Fruit fly (Drosophila melanogaster) whole organism, embryonic: ENCODE measurements around the gene unk.
A peak's percentile ranks its signal among the peaks of the same experiment; 100 is the strongest.

ENCODE experiments used
- Ada2b ChIP-seq: fragments of 200-800 bp; sonication (Bioruptor generic); IDR thresholded peaks from 2 replicates; pipeline ENCODE4 v1.3.6; 2022; ENCODE audit warnings: missing biosample characterization, missing genetic modification characterization
- Bdp1 ChIP-seq: fragments of 200-800 bp; sonication (Bioruptor generic); optimal IDR thresholded peaks from 3 replicates; lab custom pipeline; 2016; ENCODE audit warnings: missing biosample characterization, missing genetic modification characterization
- CG10366 ChIP-seq: fragments of 200-800 bp; sonication (Bioruptor generic); IDR thresholded peaks from 2 replicates; pipeline ENCODE4 v1.3.6; 2022; ENCODE audit warnings: missing biosample characterization, missing genetic modification characterization
- CG12391 ChIP-seq: fragments of 200-800 bp; sonication (Bioruptor generic); optimal IDR thresholded peaks from 3 replicates; lab custom pipeline; 2018; ENCODE audit warnings: missing biosample characterization, mild to moderate bottlenecking, missing genetic modification characterization, moderate library complexity
- CG15514 ChIP-seq: fragments of 200-800 bp; sonication (Bioruptor generic); optimal IDR thresholded peaks from 3 replicates; lab custom pipeline; 2017; ENCODE audit warnings: missing biosample characterization, missing genetic modification characterization, mild to moderate bottlenecking, moderate library complexity, missing genetic modification reagents
- CG17186 ChIP-seq: fragments of 200-800 bp; sonication (Bioruptor generic); optimal IDR thresholded peaks from 3 replicates; lab custom pipeline; 2017; ENCODE audit warnings: missing biosample characterization, missing genetic modification reagents, missing genetic modification characterization
- CG17829 ChIP-seq: fragments of 200-800 bp; optimal IDR thresholded peaks from 2 replicates; lab custom pipeline; 2019; ENCODE audit warnings: missing biosample characterization, mild to moderate bottlenecking, missing genetic modification characterization, moderate library complexity
- CG31224 ChIP-seq: fragments of 200-800 bp; sonication (Bioruptor generic); IDR thresholded peaks from 2 replicates; pipeline ENCODE4 v1.3.6; 2022; ENCODE audit warnings: missing biosample characterization, missing genetic modification characterization
- CG31441 ChIP-seq: fragments of 200-800 bp; sonication (Bioruptor generic); IDR thresholded peaks from 2 replicates; pipeline ENCODE4 v1.3.6; 2022; ENCODE audit warnings: missing biosample characterization, missing genetic modification characterization
- CG33557 ChIP-seq: fragments of 200-800 bp; sonication (Bioruptor generic); optimal IDR thresholded peaks from 2 replicates; lab custom pipeline; 2019; ENCODE audit warnings: missing biosample characterization, mild to moderate bottlenecking, missing genetic modification characterization, moderate library complexity
- CG3726 ChIP-seq: fragments of 200-800 bp; sonication (Bioruptor generic); IDR thresholded peaks from 3 replicates; pipeline ENCODE4, ENCODE4 v1.3.6; 2022; ENCODE audit warnings: missing biosample characterization, missing genetic modification characterization
- CG4820 ChIP-seq: fragments of 200-800 bp; sonication (Bioruptor generic); optimal IDR thresholded peaks from 3 replicates; lab custom pipeline; 2016; ENCODE audit warnings: missing biosample characterization, missing genetic modification characterization
- CG5245 ChIP-seq: fragments of 200-800 bp; sonication (Bioruptor generic); optimal IDR thresholded peaks from 3 replicates; lab custom pipeline; 2016; ENCODE audit warnings: missing biosample characterization, missing genetic modification characterization
- CG6791 ChIP-seq: fragments of 200-800 bp; sonication (Bioruptor generic); IDR thresholded peaks from 3 replicates; pipeline ENCODE4 v1.3.6; 2022; ENCODE audit warnings: missing biosample characterization, missing genetic modification characterization; ENCODE audit not compliant: partially characterized antibody
- CG7745 ChIP-seq: fragments of 200-800 bp; sonication (Bioruptor generic); optimal IDR thresholded peaks from 2 replicates; lab custom pipeline; 2018; ENCODE audit warnings: missing biosample characterization, mild to moderate bottlenecking, missing genetic modification characterization, moderate library complexity
- CG8765 ChIP-seq: fragments of 200-800 bp; sonication (Bioruptor generic); IDR thresholded peaks from 2 replicates; pipeline ENCODE4 v1.3.6; 2022; ENCODE audit warnings: missing biosample characterization, missing genetic modification characterization
- CG8944 ChIP-seq: fragments of 200-800 bp; sonication (Bioruptor generic); optimal IDR thresholded peaks from 3 replicates; lab custom pipeline; 2016; ENCODE audit warnings: missing biosample characterization, missing genetic modification characterization
- CG9727 ChIP-seq: fragments of 200-800 bp; sonication (Bioruptor generic); optimal IDR thresholded peaks from 3 replicates; lab custom pipeline; 2017; ENCODE audit warnings: missing biosample characterization, mild to moderate bottlenecking, missing genetic modification characterization
- CG9932 ChIP-seq: fragments of 200-800 bp; sonication (Bioruptor generic); IDR thresholded peaks from 2 replicates; pipeline ENCODE4 v1.3.6; 2022; ENCODE audit warnings: missing biosample characterization, missing genetic modification characterization
- Dip2 ChIP-seq: fragments of 200-800 bp; sonication (Bioruptor generic); IDR thresholded peaks from 2 replicates; pipeline ENCODE4 v1.3.6; 2022; ENCODE audit warnings: missing biosample characterization, missing genetic modification characterization
- Doc2 ChIP-seq: fragments of 200-800 bp; sonication (Bioruptor generic); IDR thresholded peaks from 2 replicates; pipeline ENCODE4 v1.3.6; 2022; ENCODE audit warnings: missing biosample characterization, missing genetic modification characterization
- Drgx ChIP-seq: fragments of 200-800 bp; sonication (Bioruptor generic); IDR thresholded peaks from 2 replicates; pipeline ENCODE4 v1.3.6; 2022; ENCODE audit warnings: missing biosample characterization, missing genetic modification characterization
- Gug ChIP-seq: fragments of 200-800 bp; sonication (Bioruptor generic); IDR thresholded peaks from 4 replicates; pipeline ENCODE4 v1.3.6; 2022; ENCODE audit warnings: missing biosample characterization, missing genetic modification characterization
- HLH3B ChIP-seq: fragments of 200-800 bp; sonication (Bioruptor generic); IDR thresholded peaks from 2 replicates; pipeline ENCODE4 v1.3.6; 2022; ENCODE audit warnings: missing biosample characterization, missing genetic modification characterization
- Hey ChIP-seq: fragments of 200-800 bp; sonication (Bioruptor generic); optimal IDR thresholded peaks from 3 replicates; lab custom pipeline; 2018; ENCODE audit warnings: missing biosample characterization, mild to moderate bottlenecking, missing genetic modification characterization
- Hr3 ChIP-seq: fragments of 200-800 bp; sonication (Bioruptor generic); optimal IDR thresholded peaks from 3 replicates; lab custom pipeline; 2016; ENCODE audit warnings: missing biosample characterization, missing genetic modification characterization
- Jarid2 ChIP-seq: fragments of 200-800 bp; sonication (Bioruptor generic); optimal IDR thresholded peaks from 3 replicates; lab custom pipeline; 2017; ENCODE audit warnings: mild to moderate bottlenecking, missing biosample characterization, missing genetic modification reagents, missing genetic modification characterization
- MBD-R2 ChIP-seq: fragments of 200-800 bp; sonication (Bioruptor generic); IDR thresholded peaks from 2 replicates; pipeline ENCODE4 v1.3.6; 2022; ENCODE audit warnings: missing biosample characterization, missing genetic modification characterization
- NK7.1 ChIP-seq: fragments of 200-800 bp; sonication (Bioruptor generic); optimal IDR thresholded peaks from 3 replicates; lab custom pipeline; 2016; ENCODE audit warnings: missing biosample characterization, missing genetic modification characterization
- Poxn ChIP-seq: fragments of 200-800 bp; sonication (Bioruptor generic); IDR thresholded peaks from 2 replicates; pipeline ENCODE4 v1.3.6; 2022; ENCODE audit warnings: missing biosample characterization, missing genetic modification characterization
- Sox102F ChIP-seq: fragments of 200-800 bp; sonication (Bioruptor generic); optimal IDR thresholded peaks from 2 replicates; lab custom pipeline; 2018; ENCODE audit warnings: missing biosample characterization, mild to moderate bottlenecking, missing genetic modification characterization, moderate library complexity
- Tbp ChIP-seq: fragments of >200 bp; optimal IDR thresholded peaks from 2 replicates; lab custom pipeline; 2018; ENCODE audit warnings: missing biosample characterization, missing genetic modification characterization
- Xrp1 ChIP-seq: fragments of 200-800 bp; sonication (Bioruptor generic); IDR thresholded peaks from 2 replicates; pipeline ENCODE4 v1.3.6; 2022; ENCODE audit warnings: missing biosample characterization, missing genetic modification characterization
- bbx ChIP-seq: fragments of 200-800 bp; sonication (Bioruptor generic); IDR thresholded peaks from 2 replicates; pipeline ENCODE4 v1.3.6; 2022; ENCODE audit warnings: missing biosample characterization, missing genetic modification characterization; ENCODE audit not compliant: partially characterized antibody
- cas ChIP-seq: fragments of 200-800 bp; sonication (Bioruptor generic); IDR thresholded peaks from 2 replicates; pipeline ENCODE4 v1.3.6; 2022; ENCODE audit warnings: missing biosample characterization, missing genetic modification characterization
- chif ChIP-seq, 2 experiments: fragments of 200-800 bp; sonication (Bioruptor generic); optimal IDR thresholded peaks; 3 replicates each; lab custom pipeline; 2016; ENCODE audit warnings: missing biosample characterization in 2 of 2, missing genetic modification characterization in 2 of 2
- dati ChIP-seq: fragments of 200-800 bp; sonication (Bioruptor generic); IDR thresholded peaks from 2 replicates; pipeline ENCODE4 v1.3.6; 2022; ENCODE audit warnings: missing biosample characterization, missing genetic modification characterization
- fd102C ChIP-seq: fragments of 200-800 bp; sonication (Bioruptor generic); optimal IDR thresholded peaks from 2 replicates; lab custom pipeline; 2018; ENCODE audit warnings: missing biosample characterization, mild to moderate bottlenecking, missing genetic modification characterization, moderate library complexity
- gcm ChIP-seq: fragments of 200-800 bp; sonication (Bioruptor generic); optimal IDR thresholded peaks from 2 replicates; lab custom pipeline; 2019; ENCODE audit warnings: missing biosample characterization, mild to moderate bottlenecking, missing genetic modification characterization, moderate library complexity
- grau ChIP-seq: fragments of 200-800 bp; optimal IDR thresholded peaks from 3 replicates; lab custom pipeline; 2019; ENCODE audit warnings: missing biosample characterization, mild to moderate bottlenecking, missing genetic modification characterization, moderate library complexity
- gsb-n ChIP-seq: fragments of 200-800 bp; sonication (Bioruptor generic); optimal IDR thresholded peaks from 3 replicates; lab custom pipeline; 2018; ENCODE audit warnings: missing biosample characterization, mild to moderate bottlenecking, missing genetic modification characterization
- gt ChIP-seq: fragments of 200-800 bp; sonication (Bioruptor generic); IDR thresholded peaks from 2 replicates; pipeline ENCODE4 v1.3.6; 2022; ENCODE audit warnings: missing biosample characterization, missing genetic modification characterization
- luna ChIP-seq: fragments of 200-800 bp; sonication (Bioruptor generic); optimal IDR thresholded peaks from 2 replicates; lab custom pipeline; 2016; ENCODE audit warnings: missing biosample characterization, missing genetic modification characterization
- nmo ChIP-seq: fragments of 200-800 bp; sonication (Bioruptor generic); optimal IDR thresholded peaks from 2 replicates; lab custom pipeline; 2018; ENCODE audit warnings: missing biosample characterization, mild to moderate bottlenecking, missing genetic modification characterization, moderate library complexity
- pzg ChIP-seq: fragments of 200-800 bp; sonication (Bioruptor generic); optimal IDR thresholded peaks from 3 replicates; lab custom pipeline; 2018; ENCODE audit warnings: missing biosample characterization, mild to moderate bottlenecking, missing genetic modification characterization, moderate library complexity
- slbo ChIP-seq: fragments of 200-800 bp; sonication (Bioruptor generic); IDR thresholded peaks from 2 replicates; pipeline ENCODE4 v1.3.6; 2022; ENCODE audit warnings: missing biosample characterization, missing genetic modification characterization
- slp2 ChIP-seq: fragments of 200-800 bp; sonication (Bioruptor generic); optimal IDR thresholded peaks from 2 replicates; lab custom pipeline; 2016; ENCODE audit warnings: missing biosample characterization, missing genetic modification characterization
- so ChIP-seq: fragments of 200-800 bp; sonication (Bioruptor generic); IDR thresholded peaks from 3 replicates; pipeline ENCODE4 v1.3.6; 2022; ENCODE audit warnings: missing biosample characterization, missing genetic modification characterization
- stwl ChIP-seq: fragments of 200-800 bp; sonication (Bioruptor generic); optimal IDR thresholded peaks from 3 replicates; lab custom pipeline; 2018; ENCODE audit warnings: missing biosample characterization, mild to moderate bottlenecking, missing genetic modification characterization, moderate library complexity
- wdn ChIP-seq: fragments of 200-800 bp; sonication (Bioruptor generic); IDR thresholded peaks from 2 replicates; pipeline ENCODE4 v1.3.6; 2022; ENCODE audit warnings: missing biosample characterization, missing genetic modification characterization
- zen ChIP-seq: fragments of 200-800 bp; sonication (Bioruptor generic); optimal IDR thresholded peaks from 3 replicates; lab custom pipeline; 2018; ENCODE audit warnings: missing biosample characterization, mild to moderate bottlenecking, missing genetic modification characterization, moderate library complexity

unk gene

DNA sequence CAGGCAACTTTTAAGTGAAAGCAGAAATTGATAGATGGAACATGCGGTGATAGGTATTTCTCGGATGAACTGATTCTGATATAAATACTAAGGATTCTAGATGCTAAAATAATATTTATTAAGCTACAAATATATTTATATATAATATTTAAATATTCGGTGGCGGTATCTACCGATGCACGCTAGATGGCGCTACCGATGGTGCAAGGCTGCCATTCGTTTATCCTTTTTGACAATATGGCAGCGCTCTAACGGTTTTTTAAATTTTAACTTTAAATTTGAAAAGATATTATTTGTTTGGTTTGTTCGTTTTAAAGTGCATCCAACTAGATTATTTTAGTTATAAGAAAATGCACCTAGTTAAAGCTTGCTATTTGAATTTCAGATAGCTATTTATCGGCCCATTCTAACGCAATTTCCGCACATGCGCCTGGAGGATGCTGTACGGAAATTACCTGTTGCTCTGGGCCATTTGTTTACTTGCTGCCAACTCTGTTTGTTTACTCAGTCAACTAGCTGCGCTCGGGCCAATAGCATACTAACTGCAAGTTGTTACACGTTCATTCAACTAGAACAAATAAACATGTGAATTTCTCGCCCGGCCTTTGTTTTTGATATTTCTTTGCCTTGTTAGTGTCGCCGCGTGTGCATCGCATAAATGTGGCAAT is 1.8 kb upstream of the unk start, which contains the start of gene VhaAC39-2 (continued):
- TF ChIP-seq Dip2 (GFP tag; lab: Robert Waterston, UW), result no peak
- TF ChIP-seq gsb-n (tag; lab: Kevin White, UChicago), result no peak
- TF ChIP-seq Xrp1 (GFP tag; lab: Robert Waterston, UW), result no peak
- peak; percentile 46; the same call in 1 of the 2 replicates for TF ChIP-seq CG9932 (GFP tag; lab: Robert Waterston, UW)
- no peak for TF ChIP-seq Poxn (GFP tag; lab: Robert Waterston, UW)
- TF ChIP-seq CG4820 (GFP tag; lab: Kevin White, UChicago), result no peak
- TF ChIP-seq stwl, result peak; percentile 36
- TF ChIP-seq Drgx (GFP tag; lab: Robert Waterston, UW), result no peak
- no peak for TF ChIP-seq CG6791 (GFP tag; lab: Robert Waterston, UW)
- TF ChIP-seq CG10366 (GFP tag; lab: Robert Waterston, UW), result 0 out of 2 replicates have a peak, but pooled peaks have one; percentile 10
- peak; percentile 6 for TF ChIP-seq CG15514 (GFP tag; lab: Kevin White, UChicago)
- no peak for TF ChIP-seq gt
- peak; percentile 28 for TF ChIP-seq nmo (GFP tag; lab: Kevin White, UChicago)
- no peak for TF ChIP-seq Bdp1 (GFP tag; lab: Kevin White, UChicago)
- TF ChIP-seq CG12391 (tag; lab: Kevin White, UChicago), result peak; percentile 22
- no peak for TF ChIP-seq Tbp (GFP tag; lab: Kevin White, UChicago)
- TF ChIP-seq Doc2 (GFP tag; lab: Robert Waterston, UW), result no peak
- TF ChIP-seq pzg (GFP tag; lab: Kevin White, UChicago), result peak; percentile 14
- TF ChIP-seq slp2 (GFP tag; lab: Kevin White, UChicago), result no peak
- TF ChIP-seq CG17829 (tag; lab: Kevin White, UChicago), result peak; percentile 10
- no peak for TF ChIP-seq Gug (GFP tag; lab: Robert Waterston, UW)
- peak; percentile 12 for TF ChIP-seq Jarid2 (GFP tag; lab: Kevin White, UChicago)
- no peak for TF ChIP-seq fd102C
- TF ChIP-seq bbx, result no peak
- TF ChIP-seq gcm, result no peak
- no peak for TF ChIP-seq Ada2b (GFP tag; lab: Robert Waterston, UW)
- peak; percentile 4 for TF ChIP-seq grau
- TF ChIP-seq so (GFP tag; lab: Robert Waterston, UW), result no peak
- TF ChIP-seq MBD-R2, result no peak
- peak; percentile 13 for TF ChIP-seq CG33557
- no peak for TF ChIP-seq Hey (tag; lab: Kevin White, UChicago)
- TF ChIP-seq Hr3 (GFP tag; lab: Kevin White, UChicago), result peak; percentile 27
- no peak for TF ChIP-seq cas
- no peak for TF ChIP-seq CG8944 (GFP tag; lab: Kevin White, UChicago)
- no peak for TF ChIP-seq CG8765 (GFP tag; lab: Robert Waterston, UW)
- TF ChIP-seq wdn (GFP tag; lab: Robert Waterston, UW), result no peak
- TF ChIP-seq CG31441 (GFP tag; lab: Robert Waterston, UW), result no peak
- no peak for TF ChIP-seq luna (GFP tag; lab: Kevin White, UChicago)
- no peak for TF ChIP-seq CG17186 (GFP tag; lab: Kevin White, UChicago)
- no peak for TF ChIP-seq CG7745 (tag; lab: Kevin White, UChicago)
- no peak for TF ChIP-seq CG31224
- peak; percentile 28; the same call in 1 of the 2 replicates for TF ChIP-seq HLH3B (GFP tag; lab: Robert Waterston, UW)
- TF ChIP-seq NK7.1, result no peak
- TF ChIP-seq zen (tag; lab: Kevin White, UChicago), result peak; percentile 6
- TF ChIP-seq CG3726 (GFP tag; lab: Robert Waterston, UW), result no peak
- TF ChIP-seq CG5245 (GFP tag; lab: Kevin White, UChicago), result no peak
- no peak for TF ChIP-seq CG9727 (GFP tag; lab: Kevin White, UChicago)
- peak; percentile 55 for TF ChIP-seq slbo (GFP tag; lab: Robert Waterston, UW)
- TF ChIP-seq chif (GFP tag; optimal IDR thresholded peaks at IDR 0.05; lab: Kevin White, UChicago), result no peak
- TF ChIP-seq dati (GFP tag; lab: Robert Waterston, UW), result no peak
- no peak for TF ChIP-seq Sox102F
